Worm (Caenorhabditis elegans): ENCODE data around the gene oac-21.
"Not testable (repeated sequence)": the region's sequence is repeated elsewhere in the genome, so short reads cannot be mapped to it uniquely, and the experiment has no call there.

oac-21 gene

ce11 chrIV:3909114-3909513 lies 20.1 kb downstream of the oac-21 start, which contains the start of gene F56D6.13:
F56D6.13 (plus strand) TSS chrIV:3909414.
- no peak for TF ChIP-seq unc-62 (GFP tag; optimal IDR thresholded peaks at IDR 0.05)
- no peak for TF ChIP-seq akir-1 (GFP tag; optimal IDR thresholded peaks at IDR 0.05)
- no peak for TF ChIP-seq B0261.1 (tag; optimal IDR thresholded peaks at IDR 0.05)
- TF ChIP-seq Y67H2A.10 (GFP tag; conservative IDR thresholded peaks at IDR 0.05): no peak
- TF ChIP-seq rcor-1 (GFP tag; IDR thresholded peaks at IDR 0.05): no peak
- no peak for TF ChIP-seq mxl-1 (tag; optimal IDR thresholded peaks at IDR 0.05)
- no peak for TF ChIP-seq C17E4.6 (GFP tag; IDR thresholded peaks at IDR 0.05)
- no peak for TF ChIP-seq xnd-1 (tag; optimal IDR thresholded peaks at IDR 0.05)
- no peak for TF ChIP-seq Y56A3A.18 (GFP tag; IDR thresholded peaks at IDR 0.05)
- no peak for TF ChIP-seq sea-2 (GFP tag; IDR thresholded peaks at IDR 0.05)
- no peak for TF ChIP-seq F10E7.11 (tag; optimal IDR thresholded peaks at IDR 0.05)
- no peak for TF ChIP-seq bed-2 (GFP tag; IDR thresholded peaks at IDR 0.05)
- TF ChIP-seq let-526 (GFP tag; IDR thresholded peaks at IDR 0.05): no peak

ce11 chrIV:3911848-3912247 lies 22.8 kb downstream of the oac-21 start, which contains the start of gene F56D6.18:
F56D6.18 (minus strand) TSS chrIV:3911948.
- not testable (repeated sequence) for TF ChIP-seq ztf-26 (tag; optimal IDR thresholded peaks at IDR 0.05); snpc-1.1 (tag; optimal IDR thresholded peaks at IDR 0.05; ENCODE audit: insufficient read depth); rcor-1 (GFP tag; IDR thresholded peaks at IDR 0.05)

ce11 chrIV:3912598-3912997 lies 23.5 kb downstream of the oac-21 start, which contains the start of gene F56D6.20:
F56D6.20 (plus strand) TSS chrIV:3912898.
- TF ChIP-seq rcor-1 (GFP tag; IDR thresholded peaks at IDR 0.05) (no peak), ceh-27 (GFP tag; optimal IDR thresholded peaks at IDR 0.05) (no peak), dpl-1 (GFP tag; optimal IDR thresholded peaks at IDR 0.05) (no peak), chd-7 (tag; optimal IDR thresholded peaks at IDR 0.05) (no peak), ets-4 (GFP tag; optimal IDR thresholded peaks at IDR 0.05) (no peak), F23B12.7 (tag; optimal IDR thresholded peaks at IDR 0.05; ENCODE audit: insufficient read depth) (no peak), egrh-3 (GFP tag; IDR thresholded peaks at IDR 0.05) (no peak), rec-8 (tag; optimal IDR thresholded peaks at IDR 0.05) (no peak), F37B4.10 (GFP tag; IDR thresholded peaks at IDR 0.05) (no peak)

- no peak for TF ChIP-seq F55B11.4 (tag; optimal IDR thresholded peaks at IDR 0.05; ENCODE audit: borderline replicate concordance, insufficient read depth)
- TF ChIP-seq madf-8 (GFP tag; conservative IDR thresholded peaks at IDR 0.05): no peak
- TF ChIP-seq hmg-20 (GFP tag; IDR thresholded peaks at IDR 0.05): no peak
Observed at ce11 chrIV:3914462-3914861, 25.4 kb downstream of the oac-21 start, which contains the start of gene F56D6.19. F56D6.19 (plus strand) TSS chrIV:3914762.

- no peak for TF ChIP-seq C06A6.2 (GFP tag; conservative IDR thresholded peaks at IDR 0.05)
- no peak for TF ChIP-seq xnd-1 (tag; optimal IDR thresholded peaks at IDR 0.05)
- no peak for TF ChIP-seq gei-17 (GFP tag; optimal IDR thresholded peaks at IDR 0.05)
- no peak for TF ChIP-seq B0019.2 (GFP tag; conservative IDR thresholded peaks at IDR 0.05)
- no peak for TF ChIP-seq mes-4 (tag; optimal IDR thresholded peaks at IDR 0.05)
- no peak for TF ChIP-seq ztf-22 (GFP tag; optimal IDR thresholded peaks at IDR 0.05)
- TF ChIP-seq zim-3 (tag; optimal IDR thresholded peaks at IDR 0.05): no peak
- no peak for TF ChIP-seq nfyb-1 (GFP tag; IDR thresholded peaks at IDR 0.05)
Observed at ce11 chrIV:3915296-3915695, 26.2 kb downstream of the oac-21 start, which contains the start of gene srz-20. srz-20 (plus strand) TSS chrIV:3915596.
